Fruit fly (Drosophila melanogaster) whole organism, pupa: Measurements from ENCODE around the gene CG5697.

Experiments
- CG10348 ChIP-seq: fragments of 200-800 bp; sonication (Bioruptor generic); IDR thresholded peaks from 2 replicates; pipeline ENCODE4 v1.3.6; 2022; ENCODE audit warnings: missing biosample characterization, missing genetic modification characterization
- CG12605 ChIP-seq: fragments of 200-800 bp; sonication (Bioruptor generic); IDR thresholded peaks from 2 replicates; pipeline ENCODE4 v1.3.6; 2022; ENCODE audit warnings: missing biosample characterization, missing genetic modification characterization
- CG13204 ChIP-seq: fragments of 200-800 bp; sonication (Bioruptor generic); optimal IDR thresholded peaks from 2 replicates; lab custom pipeline; 2018; ENCODE audit warnings: missing biosample characterization, mild to moderate bottlenecking, missing genetic modification characterization, moderate library complexity
- CG4496 ChIP-seq: fragments of 200-800 bp; sonication (Bioruptor generic); IDR thresholded peaks from 3 replicates; pipeline ENCODE4 v1.3.6; 2022; ENCODE audit warnings: missing biosample characterization, missing genetic modification characterization
- CG9948 ChIP-seq: fragments of 200-800 bp; sonication (Bioruptor generic); optimal IDR thresholded peaks from 2 replicates; lab custom pipeline; 2018; ENCODE audit warnings: missing biosample characterization, mild to moderate bottlenecking, missing genetic modification characterization, moderate library complexity
- EcR ChIP-seq: fragments of 200-800 bp; sonication (Bioruptor generic); optimal IDR thresholded peaks from 3 replicates; lab custom pipeline; 2019; ENCODE audit warnings: missing biosample characterization, missing genetic modification characterization, mild to moderate bottlenecking, moderate library complexity, missing genetic modification reagents
- Pif1A ChIP-seq: fragments of 200-800 bp; sonication (Bioruptor generic); optimal IDR thresholded peaks from 3 replicates; lab custom pipeline; 2016; ENCODE audit warnings: missing biosample characterization, missing genetic modification characterization
- Pif1B ChIP-seq: fragments of 200-800 bp; sonication (Bioruptor generic); optimal IDR thresholded peaks from 3 replicates; lab custom pipeline; 2016; ENCODE audit warnings: missing biosample characterization, missing genetic modification characterization
- Snoo ChIP-seq: fragments of 200-800 bp; sonication (Bioruptor generic); optimal IDR thresholded peaks from 3 replicates; lab custom pipeline; 2017; ENCODE audit warnings: missing biosample characterization, mild to moderate bottlenecking, missing genetic modification characterization, inconsistent platforms

DNA sequence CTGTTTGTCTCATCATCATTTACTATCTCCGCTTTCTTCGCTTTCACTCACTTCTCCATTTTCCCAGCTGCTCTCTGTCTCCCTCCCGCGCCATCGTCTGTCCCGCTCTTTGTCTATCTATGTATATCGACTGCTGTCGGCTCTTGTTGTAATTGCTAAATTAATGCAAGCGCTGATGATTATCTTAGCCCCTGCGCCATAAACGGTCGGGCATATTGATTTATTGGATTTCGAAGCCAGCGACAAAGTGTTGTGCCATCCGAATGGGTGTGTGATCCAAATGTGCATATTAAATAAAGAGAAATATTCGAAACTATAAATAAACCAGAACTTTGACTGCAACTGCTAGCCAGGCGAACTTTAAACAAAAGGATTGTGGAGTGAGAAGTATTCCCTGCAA is 25.3 kb upstream of the CG5697 start:
- TF ChIP-seq EcR (no peak), Pif1B (no peak), CG13204 (GFP tag; lab: Kevin White, UChicago) (no peak), Snoo (no peak), CG10348 (no peak), CG4496 (no peak), CG9948 (tag; lab: Kevin White, UChicago) (no peak), Pif1A (no peak), CG12605 (GFP tag; lab: Robert Waterston, UW) (no peak)
